Fruit fly (Drosophila melanogaster) whole organism, embryonic: ENCODE results near the gene Glos.

ENCODE experiments used
- B-H1 ChIP-seq: fragments of 200-800 bp; sonication (Bioruptor generic); IDR thresholded peaks from 3 replicates; pipeline ENCODE4 v1.3.6; 2022; ENCODE audit warnings: missing biosample characterization, missing genetic modification characterization
- BEAF-32 ChIP-seq: fragments of 200-800 bp; sonication (Bioruptor generic); optimal IDR thresholded peaks from 3 replicates; lab custom pipeline; 2017; ENCODE audit warnings: missing biosample characterization, missing genetic modification characterization, mild to moderate bottlenecking, moderate library complexity, missing genetic modification reagents
- CG10147 ChIP-seq: fragments of 200-800 bp; sonication (Bioruptor generic); optimal IDR thresholded peaks from 2 replicates; lab custom pipeline; 2019; ENCODE audit warnings: missing biosample characterization, mild to moderate bottlenecking, missing genetic modification characterization, moderate library complexity
- CG10274 ChIP-seq: fragments of 200-800 bp; sonication (Bioruptor generic); optimal IDR thresholded peaks from 3 replicates; lab custom pipeline; 2017; ENCODE audit warnings: missing biosample characterization, mild to moderate bottlenecking, missing genetic modification characterization
- CG12659 ChIP-seq: fragments of 200-800 bp; sonication (Bioruptor generic); optimal IDR thresholded peaks from 3 replicates; lab custom pipeline; 2017; ENCODE audit warnings: mild to moderate bottlenecking, missing biosample characterization, missing genetic modification reagents, missing genetic modification characterization
- CG13287 ChIP-seq: fragments of 200-800 bp; sonication (Bioruptor generic); IDR thresholded peaks from 2 replicates; pipeline ENCODE4 v1.3.6; 2022; ENCODE audit warnings: missing biosample characterization, missing genetic modification characterization; ENCODE audit not compliant: partially characterized antibody
- CG16813 ChIP-seq: fragments of 200-800 bp; sonication (Bioruptor generic); IDR thresholded peaks from 3 replicates; pipeline ENCODE4 v1.3.6; 2022; ENCODE audit warnings: missing biosample characterization, missing genetic modification characterization; ENCODE audit not compliant: partially characterized antibody
- CG16863 ChIP-seq: fragments of 200-800 bp; sonication (Bioruptor generic); optimal IDR thresholded peaks from 3 replicates; lab custom pipeline; 2016; ENCODE audit warnings: missing biosample characterization, missing genetic modification characterization
- CG17361 ChIP-seq: fragments of 200-800 bp; sonication (Bioruptor generic); IDR thresholded peaks from 3 replicates; pipeline ENCODE4 v1.3.6; 2022; ENCODE audit warnings: missing biosample characterization, missing genetic modification characterization
- CG2889 ChIP-seq: fragments of 200-800 bp; sonication (Bioruptor generic); IDR thresholded peaks from 3 replicates; pipeline ENCODE4 v1.3.6; 2022; ENCODE audit warnings: missing biosample characterization, missing genetic modification characterization
- CG3163 ChIP-seq: fragments of 200-800 bp; sonication (Bioruptor generic); optimal IDR thresholded peaks from 3 replicates; lab custom pipeline; 2016; ENCODE audit warnings: missing biosample characterization, missing genetic modification characterization
- CG32772 ChIP-seq: fragments of 200-800 bp; sonication (Bioruptor generic); IDR thresholded peaks from 2 replicates; pipeline ENCODE4 v1.3.6; 2022; ENCODE audit warnings: missing biosample characterization, missing genetic modification characterization
- CG34224 ChIP-seq: fragments of 200-800 bp; sonication (Bioruptor generic); IDR thresholded peaks from 3 replicates; pipeline ENCODE4 v1.3.6; 2022; ENCODE audit warnings: missing biosample characterization, missing genetic modification characterization; ENCODE audit not compliant: partially characterized antibody
- CG42726 ChIP-seq: fragments of 200-800 bp; sonication (Bioruptor generic); IDR thresholded peaks from 2 replicates; pipeline ENCODE4 v1.3.6; 2022; ENCODE audit warnings: missing biosample characterization, missing genetic modification characterization; ENCODE audit not compliant: partially characterized antibody
- CG9876 ChIP-seq: fragments of 200-800 bp; sonication (Bioruptor generic); optimal IDR thresholded peaks from 2 replicates; lab custom pipeline; 2016; ENCODE audit warnings: missing biosample characterization, missing genetic modification characterization
- D19B ChIP-seq: fragments of 200-800 bp; sonication (Bioruptor generic); optimal IDR thresholded peaks from 2 replicates; lab custom pipeline; 2017; ENCODE audit warnings: missing biosample characterization, mild to moderate bottlenecking, missing genetic modification characterization
- Doc3 ChIP-seq: fragments of 200-800 bp; sonication (Bioruptor generic); IDR thresholded peaks from 3 replicates; pipeline ENCODE4 v1.3.6; 2022; ENCODE audit warnings: missing biosample characterization, missing genetic modification characterization; ENCODE audit not compliant: partially characterized antibody
- E2f2 ChIP-seq: fragments of 200-800 bp; sonication (Bioruptor generic); IDR thresholded peaks from 2 replicates; pipeline ENCODE4 v1.3.6; 2022; ENCODE audit warnings: missing biosample characterization, missing genetic modification characterization
- H15 ChIP-seq: fragments of 200-800 bp; sonication (Bioruptor generic); IDR thresholded peaks from 3 replicates; pipeline ENCODE4 v1.3.6; 2022; ENCODE audit warnings: missing biosample characterization, missing genetic modification characterization
- HLH54F ChIP-seq: fragments of 200-800 bp; sonication (Bioruptor generic); optimal IDR thresholded peaks from 3 replicates; lab custom pipeline; 2016; ENCODE audit warnings: missing biosample characterization, missing genetic modification characterization
- Hand ChIP-seq: fragments of 200-800 bp; sonication (Bioruptor generic); optimal IDR thresholded peaks from 2 replicates; lab custom pipeline; 2017; ENCODE audit warnings: mild to moderate bottlenecking, missing biosample characterization, missing genetic modification reagents, missing genetic modification characterization
- Hmx ChIP-seq: fragments of 200-800 bp; sonication (Bioruptor generic); optimal IDR thresholded peaks from 2 replicates; lab custom pipeline; 2016; ENCODE audit warnings: missing biosample characterization, missing genetic modification characterization
- Myb ChIP-seq: fragments of 200-800 bp; sonication (Bioruptor generic); optimal IDR thresholded peaks from 2 replicates; lab custom pipeline; 2016; ENCODE audit warnings: missing biosample characterization, missing genetic modification characterization
- Oaz ChIP-seq: fragments of 200-800 bp; sonication (Bioruptor generic); IDR thresholded peaks from 2 replicates; pipeline ENCODE4 v1.3.6; 2022; ENCODE audit warnings: missing biosample characterization, missing genetic modification characterization
- Ravus ChIP-seq: fragments of 200-800 bp; sonication (Bioruptor generic); IDR thresholded peaks from 2 replicates; pipeline ENCODE4 v1.3.6; 2022; ENCODE audit warnings: missing biosample characterization, missing genetic modification characterization
- Sry-β ChIP-seq: fragments of 200-800 bp; sonication (Bioruptor generic); optimal IDR thresholded peaks from 2 replicates; lab custom pipeline; 2018; ENCODE audit warnings: missing biosample characterization, mild to moderate bottlenecking, missing genetic modification characterization, moderate library complexity
- Ssrp ChIP-seq: fragments of 200-800 bp; sonication (Bioruptor generic); optimal IDR thresholded peaks from 2 replicates; lab custom pipeline; 2018; ENCODE audit warnings: missing biosample characterization, mild to moderate bottlenecking, missing genetic modification characterization, moderate library complexity
- TFAM ChIP-seq: fragments of 200-800 bp; sonication (Bioruptor generic); optimal IDR thresholded peaks from 2 replicates; lab custom pipeline; 2017; ENCODE audit warnings: missing biosample characterization, missing genetic modification characterization, inconsistent platforms
- Xbp1 ChIP-seq: fragments of 200-800 bp; sonication (Bioruptor generic); optimal IDR thresholded peaks from 3 replicates; lab custom pipeline; 2016; ENCODE audit warnings: missing biosample characterization, mild to moderate bottlenecking, missing genetic modification characterization
- Xrp1 ChIP-seq: fragments of 200-800 bp; sonication (Bioruptor generic); IDR thresholded peaks from 2 replicates; pipeline ENCODE4 v1.3.6; 2022; ENCODE audit warnings: missing biosample characterization, missing genetic modification characterization
- bbx ChIP-seq: fragments of 200-800 bp; sonication (Bioruptor generic); IDR thresholded peaks from 2 replicates; pipeline ENCODE4 v1.3.6; 2022; ENCODE audit warnings: missing biosample characterization, missing genetic modification characterization; ENCODE audit not compliant: partially characterized antibody
- bsh ChIP-seq, 2 experiments: fragments of 200-800 bp; sonication (Bioruptor generic); optimal IDR thresholded peaks; 2 replicates each; lab custom pipeline; 2017 to 2018; ENCODE audit warnings: mild to moderate bottlenecking in 2 of 2, missing biosample characterization in 2 of 2, missing genetic modification characterization in 2 of 2, moderate library complexity in 1 of 2
- chinmo ChIP-seq: fragments of 200-800 bp; sonication (Bioruptor generic); IDR thresholded peaks from 4 replicates; pipeline ENCODE4 v1.3.6; 2022; ENCODE audit warnings: missing biosample characterization, missing genetic modification characterization; ENCODE audit not compliant: partially characterized antibody
- ci ChIP-seq: fragments of 200-800 bp; sonication (Bioruptor generic); IDR thresholded peaks from 3 replicates; pipeline ENCODE4 v1.3.6; 2022; ENCODE audit warnings: missing biosample characterization, missing genetic modification characterization
- crc ChIP-seq: fragments of 200-800 bp; sonication (Bioruptor generic); optimal IDR thresholded peaks from 2 replicates; lab custom pipeline; 2016; ENCODE audit warnings: missing biosample characterization, missing genetic modification characterization
- dm ChIP-seq: fragments of 200-800 bp; sonication (Bioruptor generic); optimal IDR thresholded peaks from 3 replicates; lab custom pipeline; 2016; ENCODE audit warnings: missing biosample characterization, missing genetic modification characterization
- ewg ChIP-seq: fragments of 200-800 bp; sonication (Bioruptor generic); optimal IDR thresholded peaks from 3 replicates; lab custom pipeline; 2017; ENCODE audit warnings: mild to moderate bottlenecking, missing biosample characterization, missing genetic modification reagents, missing genetic modification characterization
- gcm ChIP-seq: fragments of 200-800 bp; sonication (Bioruptor generic); optimal IDR thresholded peaks from 2 replicates; lab custom pipeline; 2019; ENCODE audit warnings: missing biosample characterization, mild to moderate bottlenecking, missing genetic modification characterization, moderate library complexity
- grn ChIP-seq: fragments of 200-800 bp; sonication (Bioruptor generic); optimal IDR thresholded peaks from 3 replicates; lab custom pipeline; 2017; ENCODE audit warnings: missing biosample characterization, missing genetic modification characterization
- her ChIP-seq: fragments of 200-800 bp; sonication (Bioruptor generic); optimal IDR thresholded peaks from 2 replicates; lab custom pipeline; 2016; ENCODE audit warnings: missing biosample characterization, missing genetic modification characterization
- jigr1 ChIP-seq: fragments of 200-800 bp; sonication (Bioruptor generic); IDR thresholded peaks from 3 replicates; pipeline ENCODE4 v1.3.6; 2022; ENCODE audit warnings: missing biosample characterization, missing genetic modification characterization
- nerfin-2 ChIP-seq: fragments of 200-800 bp; sonication (Bioruptor generic); IDR thresholded peaks from 2 replicates; pipeline ENCODE4 v1.3.6; 2022; ENCODE audit warnings: missing biosample characterization, missing genetic modification characterization; ENCODE audit not compliant: partially characterized antibody
- rib ChIP-seq: fragments of 200-800 bp; sonication (Bioruptor generic); IDR thresholded peaks from 2 replicates; pipeline ENCODE4 v1.3.6; 2022; ENCODE audit warnings: missing biosample characterization, missing genetic modification characterization
- slou ChIP-seq: fragments of 200-800 bp; sonication (Bioruptor generic); optimal IDR thresholded peaks from 3 replicates; lab custom pipeline; 2016; ENCODE audit warnings: missing biosample characterization, missing genetic modification characterization
- sob ChIP-seq: fragments of 200-800 bp; sonication (Bioruptor generic); IDR thresholded peaks from 2 replicates; pipeline ENCODE4 v1.3.6; 2022; ENCODE audit warnings: missing biosample characterization, missing genetic modification characterization
- sqz ChIP-seq: fragments of 200-800 bp; sonication (Bioruptor generic); optimal IDR thresholded peaks from 3 replicates; lab custom pipeline; 2018; ENCODE audit warnings: missing biosample characterization, mild to moderate bottlenecking, missing genetic modification characterization
- stwl ChIP-seq: fragments of 200-800 bp; sonication (Bioruptor generic); optimal IDR thresholded peaks from 3 replicates; lab custom pipeline; 2018; ENCODE audit warnings: missing biosample characterization, mild to moderate bottlenecking, missing genetic modification characterization, moderate library complexity
- tna ChIP-seq: fragments of 200-800 bp; sonication (Bioruptor generic); IDR thresholded peaks from 2 replicates; pipeline ENCODE4 v1.3.6; 2022; ENCODE audit warnings: missing biosample characterization, missing genetic modification characterization; ENCODE audit not compliant: partially characterized antibody
- vfl ChIP-seq: fragments of 200-800 bp; sonication (Bioruptor generic); optimal IDR thresholded peaks from 2 replicates; lab custom pipeline; 2016; ENCODE audit warnings: missing biosample characterization, missing genetic modification characterization
- vnd ChIP-seq: fragments of 200-800 bp; sonication (Bioruptor generic); IDR thresholded peaks from 3 replicates; pipeline ENCODE4 v1.3.6; 2022; ENCODE audit warnings: missing biosample characterization, missing genetic modification characterization; ENCODE audit not compliant: partially characterized antibody

Glos gene

DNA sequence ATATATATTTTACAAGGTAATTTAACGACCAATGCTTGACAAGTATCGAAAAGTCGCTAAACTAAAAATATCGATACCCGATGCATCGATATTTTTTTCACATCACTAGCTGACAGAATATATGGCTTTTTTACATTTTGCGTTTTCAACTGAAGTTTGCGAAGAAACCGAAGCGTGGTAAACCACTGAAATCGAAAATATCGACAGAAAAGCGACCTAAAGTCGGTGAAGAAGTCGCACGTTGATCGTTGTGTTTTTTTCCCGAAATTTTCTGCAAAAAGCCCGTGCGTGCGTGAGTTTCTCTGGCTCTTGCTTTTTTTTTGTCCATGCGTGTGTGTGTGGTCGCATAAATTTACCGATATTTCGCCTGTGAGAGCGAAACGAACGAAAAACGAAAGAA lies 12.6 kb downstream of the Glos start, which contains the start of gene Vap33 (continued):
- no peak for TF ChIP-seq Myb
- TF ChIP-seq H15 = no peak
- no peak for TF ChIP-seq Hmx (GFP tag; lab: Kevin White, UChicago)
- no peak for TF ChIP-seq CG17361
- TF ChIP-seq Hand (GFP tag; lab: Kevin White, UChicago) = no peak
- TF ChIP-seq CG3163 (GFP tag; lab: Kevin White, UChicago) = no peak
- peak; percentile 86 for TF ChIP-seq nerfin-2 (GFP tag; lab: Robert Waterston, UW)
- TF ChIP-seq tna = peak; percentile 86
- no peak for TF ChIP-seq dm (GFP tag; lab: Kevin White, UChicago)
- no peak for TF ChIP-seq her (GFP tag; lab: Kevin White, UChicago)
- TF ChIP-seq rib (GFP tag; lab: Robert Waterston, UW) = no peak
- no peak for TF ChIP-seq ewg (GFP tag; lab: Kevin White, UChicago)
- TF ChIP-seq CG2889 (GFP tag; lab: Robert Waterston, UW) = no peak
- TF ChIP-seq crc (GFP tag; lab: Kevin White, UChicago) = no peak
- TF ChIP-seq Sry-β (GFP tag; lab: Kevin White, UChicago) = no peak
- peak; percentile 93 for TF ChIP-seq bbx
- TF ChIP-seq TFAM = no peak
- no peak for TF ChIP-seq vfl (GFP tag; lab: Kevin White, UChicago)
- no peak for TF ChIP-seq Oaz (GFP tag; lab: Robert Waterston, UW)
- peak; percentile 67; the same call in 1 of the 3 replicates for TF ChIP-seq jigr1 (GFP tag; lab: Robert Waterston, UW)
- peak; percentile 61; the same call in 1 of the 2 replicates for TF ChIP-seq CG42726 (GFP tag; lab: Robert Waterston, UW)
- TF ChIP-seq CG16863 (GFP tag; lab: Kevin White, UChicago) = no peak
- peak; percentile 91 for TF ChIP-seq CG13287 (GFP tag; lab: Robert Waterston, UW)
- TF ChIP-seq sob = no peak
- TF ChIP-seq Xbp1 (GFP tag; lab: Kevin White, UChicago) = no peak
- TF ChIP-seq B-H1 (GFP tag; lab: Robert Waterston, UW) = no peak
- no peak for TF ChIP-seq Ssrp
- no peak for TF ChIP-seq CG10274 (GFP tag; lab: Kevin White, UChicago)
- 0 out of 2 replicates have a peak, but pooled peaks have one; percentile 13 for TF ChIP-seq Xrp1 (GFP tag; lab: Robert Waterston, UW)
- TF ChIP-seq chinmo (GFP tag; lab: Robert Waterston, UW) = peak; percentile 89
- TF ChIP-seq HLH54F (GFP tag; lab: Kevin White, UChicago) = no peak
- 0 out of 2 replicates have a peak, but pooled peaks have one; percentile 12 for TF ChIP-seq E2f2 (GFP tag; lab: Robert Waterston, UW)
- TF ChIP-seq Ravus (GFP tag; lab: Robert Waterston, UW) = no peak
- TF ChIP-seq CG34224 = peak; percentile 88
- no peak for TF ChIP-seq ci (GFP tag; lab: Robert Waterston, UW)
- peak; percentile 26 for TF ChIP-seq stwl (tag; lab: Kevin White, UChicago)
- TF ChIP-seq grn (GFP tag; lab: Kevin White, UChicago) = no peak
- peak; percentile 20; the same call in 1 of the 2 replicates for TF ChIP-seq CG32772 (GFP tag; lab: Robert Waterston, UW)
- TF ChIP-seq sqz = peak; percentile 75
- TF ChIP-seq bsh (GFP tag; optimal IDR thresholded peaks at IDR 0.05; lab: Kevin White, UChicago) = peak in 1 of 2 experiments; percentile 11
- peak; percentile 91 for TF ChIP-seq vnd (GFP tag; lab: Robert Waterston, UW)
- TF ChIP-seq CG16813 (GFP tag; lab: Robert Waterston, UW) = peak; percentile 92
- TF ChIP-seq Doc3 (GFP tag; lab: Robert Waterston, UW) = peak; percentile 92
- TF ChIP-seq CG12659 (GFP tag; lab: Kevin White, UChicago) = no peak
- no peak for TF ChIP-seq gcm (GFP tag; lab: Kevin White, UChicago)
- no peak for TF ChIP-seq CG10147 (GFP tag; lab: Kevin White, UChicago)
- no peak for TF ChIP-seq CG9876 (GFP tag; lab: Kevin White, UChicago)
- no peak for TF ChIP-seq slou
- peak; percentile 78 for TF ChIP-seq BEAF-32 (GFP tag; lab: Kevin White, UChicago)
- TF ChIP-seq D19B (GFP tag; lab: Kevin White, UChicago) = no peak
